Fruit fly (Drosophila melanogaster): ENCODE measurements around the gene CG12637.

DNA sequence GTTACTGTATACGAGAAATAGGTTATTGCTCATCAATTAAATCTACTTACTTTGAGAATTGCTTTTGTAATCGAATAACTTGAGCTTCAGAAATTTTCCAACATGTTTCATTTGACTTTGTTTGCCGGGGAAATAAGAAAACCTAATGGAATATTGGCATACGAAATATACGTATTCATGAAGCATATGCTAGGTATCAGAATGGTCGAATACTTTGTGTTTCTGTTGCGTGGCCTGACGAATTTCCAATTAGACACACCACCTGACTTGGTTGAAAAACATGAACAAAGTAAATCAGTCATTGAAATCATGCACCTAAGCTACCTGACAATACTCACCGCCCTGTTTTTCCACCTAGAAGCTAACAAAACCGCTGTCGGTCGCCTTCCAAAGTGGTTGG, 15.9 kb downstream of the CG12637 start, which contains the start of gene CG2111:
- no peak for TF ChIP-seq Eip78C (GFP tag)
- no peak for TF ChIP-seq CG11762 (GFP tag; optimal IDR thresholded peaks at IDR 0.05; ENCODE audit: insufficient read depth)
- TF ChIP-seq CG1621 (tag; optimal IDR thresholded peaks at IDR 0.05) = no peak
- no peak for TF ChIP-seq spab (GFP tag; optimal IDR thresholded peaks at IDR 0.05)
- TF ChIP-seq Lpt (GFP tag; optimal IDR thresholded peaks at IDR 0.05) = no peak
- TF ChIP-seq CG34406 (GFP tag; optimal IDR thresholded peaks at IDR 0.05) = no peak
- no peak for TF ChIP-seq fd59A (GFP tag; optimal IDR thresholded peaks at IDR 0.05)
- TF ChIP-seq net (GFP tag; optimal IDR thresholded peaks at IDR 0.05) = no peak
